Worm (Caenorhabditis elegans): ENCODE results near the gene K11H12.11.
A peak's percentile ranks its signal among the peaks of the same experiment; 100 is the strongest.

The K11H12.11 gene

ce11 chrIV:657932-658331 lies 12.4 kb downstream of the K11H12.11 start (continued):
- 0 out of 2 replicates have a peak, but pooled peaks have one; percentile 23 for TF ChIP-seq pha-4 (GFP tag; IDR thresholded peaks at IDR 0.05)
- no peak for TF ChIP-seq pha-4 (tag; optimal IDR thresholded peaks at IDR 0.05)
- TF ChIP-seq ZK546.5 (tag; optimal IDR thresholded peaks at IDR 0.05) = no peak
- TF ChIP-seq mdt-29 (GFP tag; IDR thresholded peaks at IDR 0.05) = no peak
- TF ChIP-seq dmd-8 (GFP tag; IDR thresholded peaks at IDR 0.05) = 0 out of 2 replicates have a peak, but pooled peaks have one; percentile 52
- peak; percentile 37; the same call in 1 of the 2 replicates for TF ChIP-seq T26A8.4 (GFP tag; IDR thresholded peaks at IDR 0.05)
- TF ChIP-seq dve-1 (tag; optimal IDR thresholded peaks at IDR 0.05; ENCODE audit: insufficient read depth) = peak; percentile 39
- peak; percentile 48 for TF ChIP-seq hlh-11 (tag; optimal IDR thresholded peaks at IDR 0.05)
- no peak for TF ChIP-seq ztf-11 (tag; optimal IDR thresholded peaks at IDR 0.05)
- peak; percentile 66 for TF ChIP-seq mep-1 (tag; optimal IDR thresholded peaks at IDR 0.05)
- TF ChIP-seq lin-39 (tag; optimal IDR thresholded peaks at IDR 0.05) = no peak
- TF ChIP-seq daf-16 (GFP tag; optimal IDR thresholded peaks at IDR 0.05) = peak; percentile 14 to 16
- TF ChIP-seq daf-16 (tag; optimal IDR thresholded peaks at IDR 0.05) = peak; percentile 40

ce11 chrIV:657046-657445 lies 13.3 kb downstream of the K11H12.11 start:
- TF ChIP-seq rbr-2 (tag; optimal IDR thresholded peaks at IDR 0.05) (no peak), daf-12 (tag; optimal IDR thresholded peaks at IDR 0.05) (no peak), nhr-237 (tag; optimal IDR thresholded peaks at IDR 0.05) (no peak), set-16 (GFP tag; IDR thresholded peaks at IDR 0.05) (peak; percentile 69), F26F4.8 (GFP tag; conservative IDR thresholded peaks at IDR 0.05) (no peak), daf-16 (GFP tag; optimal IDR thresholded peaks at IDR 0.05) (no peak), daf-16 (tag; optimal IDR thresholded peaks at IDR 0.05) (no peak), nhr-41 (GFP tag; IDR thresholded peaks at IDR 0.05) (no peak), nhr-28 (tag; optimal IDR thresholded peaks at IDR 0.05) (no peak), dmd-9 (GFP tag; IDR thresholded peaks at IDR 0.05) (no peak), egl-43 (GFP tag; IDR thresholded peaks at IDR 0.05) (0 out of 2 replicates have a peak, but pooled peaks have one; percentile 6), lim-7 (GFP tag; IDR thresholded peaks at IDR 0.05) (no peak), F44E2.7 (GFP tag; IDR thresholded peaks at IDR 0.05) (no peak)

ce11 chrIV:654526-655440 lies 15.6 kb downstream of the K11H12.11 start, which contains the start of the genes rpl-15 and K11H12.8:
TSS of gene rpl-15 (minus strand) at chrIV:654576.
TSS of gene K11H12.8 (plus strand) at chrIV:655390.
- TF ChIP-seq lim-7 (GFP tag; IDR thresholded peaks at IDR 0.05) (peak; percentile 90), lin-39 (tag; optimal IDR thresholded peaks at IDR 0.05) (peak; percentile 89), madf-9 (GFP tag; conservative IDR thresholded peaks at IDR 0.05) (peak; percentile 99), nhr-77 (tag; optimal IDR thresholded peaks at IDR 0.05) (peak; percentile 100), nhr-41 (GFP tag; IDR thresholded peaks at IDR 0.05) (peak; percentile 98), attf-4 (tag; optimal IDR thresholded peaks at IDR 0.05) (peak; percentile 75), spr-1 (tag; optimal IDR thresholded peaks at IDR 0.05) (peak; percentile 98), zip-11 (GFP tag; IDR thresholded peaks at IDR 0.05) (peak; percentile 70; the same call in 1 of the 2 replicates), dmd-6 (GFP tag; IDR thresholded peaks at IDR 0.05) (peak; percentile 100), lin-15B (tag; optimal IDR thresholded peaks at IDR 0.05) (peak; percentile 96), mxl-3 (GFP tag; optimal IDR thresholded peaks at IDR 0.05) (peak; percentile 99), F26F4.8 (GFP tag; conservative IDR thresholded peaks at IDR 0.05) (peak; percentile 71; the same call in 1 of the 2 replicates), unc-62 (GFP tag; optimal IDR thresholded peaks at IDR 0.05 in 1 of 2) (peak; percentile 54 to 100), unc-62 (tag; optimal IDR thresholded peaks at IDR 0.05) (peak; percentile 39), T26A8.4 (GFP tag; IDR thresholded peaks at IDR 0.05) (peak; percentile 99), ama-1 (optimal IDR thresholded peaks at IDR 0.05) (peak; percentile 64), snpc-4 (tag; optimal IDR thresholded peaks at IDR 0.05) (peak; percentile 78), zag-1 (tag; optimal IDR thresholded peaks at IDR 0.05) (peak; percentile 88), snpc-1.2 (GFP tag; IDR thresholded peaks at IDR 0.05) (peak; percentile 95), vab-7 (GFP tag; IDR thresholded peaks at IDR 0.05) (peak; percentile 99), T20F7.1 (GFP tag; optimal IDR thresholded peaks at IDR 0.05) (peak; percentile 99), ces-1 (GFP tag; optimal IDR thresholded peaks at IDR 0.05) (peak; percentile 92), nhr-6 (tag; optimal IDR thresholded peaks at IDR 0.05) (peak; percentile 100), fkh-10 (GFP tag; optimal IDR thresholded peaks at IDR 0.05) (peak; percentile 100), lir-3 (tag; optimal IDR thresholded peaks at IDR 0.05) (peak; percentile 84), daf-16 (GFP tag; optimal IDR thresholded peaks at IDR 0.05) (peak; percentile 97 to 98), daf-16 (tag; optimal IDR thresholded peaks at IDR 0.05) (peak; percentile 93), hif-1 (tag; optimal IDR thresholded peaks at IDR 0.05) (peak; percentile 90 to 98), hlh-11 (tag; optimal IDR thresholded peaks at IDR 0.05) (peak; percentile 100), aly-2 (tag; optimal IDR thresholded peaks at IDR 0.05) (no peak), egl-43 (GFP tag; IDR thresholded peaks at IDR 0.05) (peak; percentile 98)

Data from whole organism, L4 larva.